Fruit fly (Drosophila melanogaster) whole organism, embryonic: Measurements from ENCODE around the gene Fign.

ENCODE experiments used
- Awh ChIP-seq: fragments of 200-800 bp; sonication (Bioruptor generic); IDR thresholded peaks from 2 replicates; pipeline ENCODE4, ENCODE4 v1.3.6; 2022; ENCODE audit warnings: missing biosample characterization, missing genetic modification characterization
- Blimp-1 ChIP-seq: fragments of 200-800 bp; sonication (Bioruptor generic); optimal IDR thresholded peaks from 3 replicates; lab custom pipeline; 2018; ENCODE audit warnings: missing biosample characterization, missing genetic modification characterization, mild to moderate bottlenecking, moderate library complexity, missing genetic modification reagents
- CG11085 ChIP-seq: fragments of 200-800 bp; sonication (Bioruptor generic); IDR thresholded peaks from 2 replicates; pipeline ENCODE4 v1.3.6; 2022; ENCODE audit warnings: missing biosample characterization, missing genetic modification characterization
- CG15601 ChIP-seq: fragments of 200-800 bp; sonication (Bioruptor generic); optimal IDR thresholded peaks from 3 replicates; lab custom pipeline; 2019; ENCODE audit warnings: missing biosample characterization, mild to moderate bottlenecking, missing genetic modification characterization, moderate library complexity
- CG15696 ChIP-seq: fragments of 200-800 bp; sonication (Bioruptor generic); optimal IDR thresholded peaks from 2 replicates; lab custom pipeline; 2019; ENCODE audit warnings: missing biosample characterization, mild to moderate bottlenecking, missing genetic modification characterization, moderate library complexity
- CG17359 ChIP-seq: fragments of 200-800 bp; sonication (Bioruptor generic); optimal IDR thresholded peaks from 3 replicates; lab custom pipeline; 2018; ENCODE audit warnings: missing biosample characterization, mild to moderate bottlenecking, missing genetic modification characterization, moderate library complexity
- CG17385 ChIP-seq: fragments of 200-800 bp; sonication (Bioruptor generic); optimal IDR thresholded peaks from 3 replicates; lab custom pipeline; 2018; ENCODE audit warnings: missing biosample characterization, mild to moderate bottlenecking, missing genetic modification characterization
- CG17829 ChIP-seq: fragments of 200-800 bp; optimal IDR thresholded peaks from 2 replicates; lab custom pipeline; 2019; ENCODE audit warnings: missing biosample characterization, mild to moderate bottlenecking, missing genetic modification characterization, moderate library complexity
- CG18599 ChIP-seq: fragments of 200-800 bp; sonication (Bioruptor generic); optimal IDR thresholded peaks from 3 replicates; lab custom pipeline; 2017; ENCODE audit warnings: missing biosample characterization, missing genetic modification characterization, mild to moderate bottlenecking, moderate library complexity, missing genetic modification reagents
- CG18764 ChIP-seq: fragments of 200-800 bp; sonication (Bioruptor generic); optimal IDR thresholded peaks from 3 replicates; lab custom pipeline; 2016; ENCODE audit warnings: missing biosample characterization, missing genetic modification characterization
- CG2199 ChIP-seq: fragments of 200-800 bp; sonication (Bioruptor generic); IDR thresholded peaks from 3 replicates; pipeline ENCODE4 v1.3.6; 2022; ENCODE audit warnings: missing biosample characterization, missing genetic modification characterization
- CG31224 ChIP-seq: fragments of 200-800 bp; sonication (Bioruptor generic); IDR thresholded peaks from 2 replicates; pipeline ENCODE4 v1.3.6; 2022; ENCODE audit warnings: missing biosample characterization, missing genetic modification characterization
- CG3407 ChIP-seq: fragments of 200-800 bp; sonication (Bioruptor generic); optimal IDR thresholded peaks from 2 replicates; lab custom pipeline; 2018; ENCODE audit warnings: missing biosample characterization, mild to moderate bottlenecking, missing genetic modification characterization
- CG34224 ChIP-seq: fragments of 200-800 bp; sonication (Bioruptor generic); IDR thresholded peaks from 3 replicates; pipeline ENCODE4 v1.3.6; 2022; ENCODE audit warnings: missing biosample characterization, missing genetic modification characterization; ENCODE audit not compliant: partially characterized antibody
- CG34376 ChIP-seq: fragments of 200-800 bp; sonication (Bioruptor generic); optimal IDR thresholded peaks from 2 replicates; lab custom pipeline; 2018; ENCODE audit warnings: missing biosample characterization, mild to moderate bottlenecking, missing genetic modification characterization
- CG4854 ChIP-seq: fragments of 200-800 bp; sonication (Bioruptor generic); optimal IDR thresholded peaks from 2 replicates; lab custom pipeline; 2016; ENCODE audit warnings: missing biosample characterization, missing genetic modification characterization, inconsistent platforms
- CG6272 ChIP-seq: fragments of 200-800 bp; sonication (Bioruptor generic); IDR thresholded peaks from 2 replicates; pipeline ENCODE4 v1.3.6; 2022; ENCODE audit warnings: missing biosample characterization, missing genetic modification characterization
- CG7372 ChIP-seq: fragments of 200-800 bp; sonication (Bioruptor generic); IDR thresholded peaks from 2 replicates; pipeline ENCODE4 v1.3.6; 2022; ENCODE audit warnings: missing biosample characterization, missing genetic modification characterization
- CG7987 ChIP-seq: fragments of 200-800 bp; sonication (Bioruptor generic); optimal IDR thresholded peaks from 2 replicates; lab custom pipeline; 2018; ENCODE audit warnings: missing biosample characterization, mild to moderate bottlenecking, missing genetic modification characterization, moderate library complexity
- CG9876 ChIP-seq: fragments of 200-800 bp; sonication (Bioruptor generic); optimal IDR thresholded peaks from 2 replicates; lab custom pipeline; 2016; ENCODE audit warnings: missing biosample characterization, missing genetic modification characterization
- CHES-1-like ChIP-seq: fragments of 200-800 bp; sonication (Bioruptor generic); optimal IDR thresholded peaks from 2 replicates; lab custom pipeline; 2016; ENCODE audit warnings: missing biosample characterization, missing genetic modification characterization
- Dip3 ChIP-seq: fragments of 200-800 bp; sonication (Bioruptor generic); optimal IDR thresholded peaks from 3 replicates; lab custom pipeline; 2016; ENCODE audit warnings: missing biosample characterization, missing genetic modification characterization
- Doc3 ChIP-seq: fragments of 200-800 bp; sonication (Bioruptor generic); IDR thresholded peaks from 3 replicates; pipeline ENCODE4 v1.3.6; 2022; ENCODE audit warnings: missing biosample characterization, missing genetic modification characterization; ENCODE audit not compliant: partially characterized antibody
- Ets97D ChIP-seq: fragments of 200-800 bp; sonication (Bioruptor generic); optimal IDR thresholded peaks from 3 replicates; lab custom pipeline; 2016; ENCODE audit warnings: missing biosample characterization, missing genetic modification characterization
- Gsc ChIP-seq: fragments of 200-800 bp; sonication (Bioruptor generic); IDR thresholded peaks from 2 replicates; pipeline ENCODE4 v1.3.6; 2022; ENCODE audit warnings: missing biosample characterization, missing genetic modification characterization
- Hr3 ChIP-seq: fragments of 200-800 bp; sonication (Bioruptor generic); optimal IDR thresholded peaks from 3 replicates; lab custom pipeline; 2016; ENCODE audit warnings: missing biosample characterization, missing genetic modification characterization
- Kr ChIP-seq: fragments of 200-800 bp; sonication (Bioruptor generic); optimal IDR thresholded peaks from 2 replicates; lab custom pipeline; 2017; ENCODE audit warnings: missing biosample characterization, mild to moderate bottlenecking, missing genetic modification characterization
- Sin3A ChIP-seq: fragments of >200 bp; optimal IDR thresholded peaks from 2 replicates; lab custom pipeline; 2018
- Xrp1 ChIP-seq: fragments of 200-800 bp; sonication (Bioruptor generic); IDR thresholded peaks from 2 replicates; pipeline ENCODE4 v1.3.6; 2022; ENCODE audit warnings: missing biosample characterization, missing genetic modification characterization
- caup ChIP-seq: fragments of 200-800 bp; sonication (Bioruptor generic); optimal IDR thresholded peaks from 3 replicates; lab custom pipeline; 2017; ENCODE audit warnings: missing biosample characterization, mild to moderate bottlenecking, missing genetic modification characterization, moderate library complexity; ENCODE audit not compliant: severe bottlenecking
- cg ChIP-seq: fragments of 200-800 bp; sonication (Bioruptor generic); optimal IDR thresholded peaks from 3 replicates; lab custom pipeline; 2019; ENCODE audit warnings: missing biosample characterization, mild to moderate bottlenecking, missing genetic modification characterization, moderate library complexity
- emc ChIP-seq: fragments of 200-800 bp; sonication (Bioruptor generic); optimal IDR thresholded peaks from 2 replicates; lab custom pipeline; 2016; ENCODE audit warnings: missing biosample characterization, missing genetic modification characterization
- eve ChIP-seq, 2 experiments: fragments of >200 bp; optimal IDR thresholded peaks; 2 replicates each; lab custom pipeline; 2017; ENCODE audit warnings: missing biosample characterization in 2 of 2, missing genetic modification characterization in 2 of 2
- gsb ChIP-seq: fragments of 200-800 bp; sonication (Bioruptor generic); IDR thresholded peaks from 2 replicates; pipeline ENCODE4 v1.3.6; 2022; ENCODE audit warnings: missing biosample characterization, missing genetic modification characterization
- inv ChIP-seq: fragments of 200-800 bp; sonication (Bioruptor generic); IDR thresholded peaks from 2 replicates; pipeline ENCODE4 v1.3.6; 2022; ENCODE audit warnings: missing biosample characterization, missing genetic modification characterization; ENCODE audit not compliant: partially characterized antibody
- kay ChIP-seq: fragments of 200-800 bp; sonication (Bioruptor generic); optimal IDR thresholded peaks from 2 replicates; lab custom pipeline; 2016; ENCODE audit warnings: missing biosample characterization, missing genetic modification characterization
- nerfin-2 ChIP-seq: fragments of 200-800 bp; sonication (Bioruptor generic); IDR thresholded peaks from 2 replicates; pipeline ENCODE4 v1.3.6; 2022; ENCODE audit warnings: missing biosample characterization, missing genetic modification characterization; ENCODE audit not compliant: partially characterized antibody
- nom ChIP-seq: fragments of 200-800 bp; sonication (Bioruptor generic); optimal IDR thresholded peaks from 2 replicates; lab custom pipeline; 2017; ENCODE audit warnings: missing biosample characterization, missing genetic modification characterization, mild to moderate bottlenecking, moderate library complexity, missing genetic modification reagents
- pros ChIP-seq: fragments of 200-800 bp; sonication (Bioruptor generic); optimal IDR thresholded peaks from 3 replicates; lab custom pipeline; 2019; ENCODE audit warnings: missing biosample characterization, mild to moderate bottlenecking, missing genetic modification characterization, moderate library complexity
- row ChIP-seq: fragments of 200-800 bp; sonication (Bioruptor generic); IDR thresholded peaks from 3 replicates; pipeline ENCODE4 v1.3.6; 2022; ENCODE audit warnings: missing biosample characterization, missing genetic modification characterization
- sens ChIP-seq: fragments of 200-800 bp; sonication (Bioruptor generic); peaks from one replicate; lab custom pipeline; 2016; ENCODE audit warnings: missing biosample characterization, missing genetic modification characterization
- so ChIP-seq: fragments of 200-800 bp; sonication (Bioruptor generic); IDR thresholded peaks from 3 replicates; pipeline ENCODE4 v1.3.6; 2022; ENCODE audit warnings: missing biosample characterization, missing genetic modification characterization
- twi ChIP-seq: fragments of 200-800 bp; optimal IDR thresholded peaks from 2 replicates; lab custom pipeline; 2019; ENCODE audit warnings: missing biosample characterization, mild to moderate bottlenecking, missing genetic modification characterization, moderate library complexity
- vvl ChIP-seq: fragments of 200-800 bp; sonication (Bioruptor generic); IDR thresholded peaks from 2 replicates; pipeline ENCODE4 v1.3.6; 2022; ENCODE audit warnings: missing biosample characterization, missing genetic modification characterization
- zen ChIP-seq: fragments of 200-800 bp; sonication (Bioruptor generic); optimal IDR thresholded peaks from 3 replicates; lab custom pipeline; 2018; ENCODE audit warnings: missing biosample characterization, mild to moderate bottlenecking, missing genetic modification characterization, moderate library complexity

Fign gene

DNA sequence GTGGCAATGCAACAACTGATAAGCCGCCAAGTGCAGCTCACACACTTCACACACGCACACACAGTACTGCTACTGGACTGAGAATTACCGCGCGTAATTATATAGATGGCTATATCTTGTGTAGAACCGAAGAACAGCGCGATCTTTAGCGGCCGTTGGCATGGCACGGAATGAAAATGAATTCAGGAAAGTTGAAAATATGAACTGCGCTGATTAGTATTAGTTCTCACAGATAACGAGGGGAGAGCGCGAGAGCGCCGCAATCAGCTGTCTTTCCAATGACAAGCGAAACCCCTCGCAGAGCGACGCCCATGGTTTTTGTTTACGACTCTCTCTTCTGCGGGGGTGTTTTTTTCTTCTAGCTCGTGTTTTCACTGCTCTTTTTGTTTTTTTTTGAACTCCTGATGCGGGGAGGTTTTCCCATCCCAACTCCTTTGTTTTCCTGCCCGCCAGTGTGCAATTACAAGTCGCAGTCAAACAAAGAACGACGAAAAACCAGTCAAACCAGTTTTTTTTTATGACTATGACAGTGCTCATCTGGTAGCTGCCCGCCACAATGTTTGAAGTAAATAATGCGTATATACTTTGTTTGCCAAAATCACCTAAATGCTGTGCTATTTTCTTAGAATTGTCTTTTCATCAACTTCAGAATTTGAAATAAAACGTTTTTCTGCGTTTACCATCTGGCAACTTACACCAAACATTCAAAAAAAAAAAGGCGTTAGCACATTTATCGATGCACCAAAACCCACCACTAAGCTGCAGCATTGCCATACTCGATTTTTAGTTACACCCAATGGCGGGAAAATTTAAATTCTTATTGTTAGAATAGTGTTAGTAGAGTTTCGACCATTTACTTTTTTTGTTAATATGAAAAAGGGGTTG, 16.5 kb downstream of the Fign start, which contains the start of gene CG9663 (continued):
- TF ChIP-seq CG17829 (peak; percentile 9), nom (GFP tag; lab: Kevin White, UChicago) (peak; percentile 94), Blimp-1 (GFP tag; lab: Kevin White, UChicago) (peak; percentile 5), CG4854 (GFP tag; lab: Kevin White, UChicago) (no peak)

DNA sequence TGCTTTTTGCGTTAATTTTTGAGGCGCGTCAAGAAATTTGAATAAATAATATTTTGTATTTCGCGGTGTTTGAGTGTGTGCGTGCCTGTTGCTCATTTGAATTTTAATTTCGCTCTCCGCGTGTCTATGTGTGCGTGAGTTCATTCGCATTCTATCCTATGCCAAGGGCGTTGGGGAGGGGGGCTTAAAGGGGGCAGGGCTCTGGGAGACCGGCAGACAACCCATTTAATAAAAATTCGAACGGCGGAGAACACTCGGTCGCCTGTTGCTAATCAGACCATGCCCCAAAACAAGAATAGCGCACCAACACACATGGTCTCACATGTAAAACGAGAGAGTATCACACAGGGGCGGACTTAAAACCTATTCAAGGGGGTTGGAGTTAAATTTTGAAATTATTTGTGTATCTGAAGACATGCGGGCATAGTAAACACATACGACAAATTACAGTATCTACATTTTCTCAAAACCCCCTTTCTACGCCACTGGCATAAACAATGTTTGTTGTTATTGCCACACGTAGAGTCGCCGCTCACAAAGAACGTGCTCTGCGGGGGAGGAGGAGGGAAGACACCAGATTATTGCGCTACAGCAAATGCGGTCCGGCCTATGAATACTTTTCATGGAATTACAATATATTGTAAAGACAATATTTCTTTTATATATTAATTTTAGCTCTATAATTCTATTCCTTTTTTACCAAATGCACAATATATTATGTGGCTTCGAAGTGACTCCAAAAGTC, 17.7 kb downstream of the Fign start:
- peak; percentile 99 for TF ChIP-seq gsb
- TF ChIP-seq Sin3A (lab: Kevin White, UChicago): no peak
- TF ChIP-seq CG6272: peak; percentile 99
- TF ChIP-seq Kr: peak; percentile 94
- TF ChIP-seq CG34224 (GFP tag; lab: Robert Waterston, UW): peak; percentile 38; the same call in 1 of the 3 replicates
- peak; percentile 99 for TF ChIP-seq Hr3
- peak; percentile 99 for TF ChIP-seq CG11085 (GFP tag; lab: Robert Waterston, UW)
- peak; percentile 97 for TF ChIP-seq Gsc (GFP tag; lab: Robert Waterston, UW)
- TF ChIP-seq vvl (GFP tag; lab: Robert Waterston, UW): peak; percentile 100
- TF ChIP-seq Ets97D (GFP tag; lab: Kevin White, UChicago): peak; percentile 97
- TF ChIP-seq nerfin-2: no peak
- TF ChIP-seq CG3407 (GFP tag; lab: Kevin White, UChicago): peak; percentile 99
- TF ChIP-seq emc (GFP tag; lab: Kevin White, UChicago): peak; percentile 99
- peak; percentile 99 for TF ChIP-seq CG7372 (GFP tag; lab: Robert Waterston, UW)
- peak; percentile 99 for TF ChIP-seq Awh (GFP tag; lab: Robert Waterston, UW)
- TF ChIP-seq kay (GFP tag; lab: Kevin White, UChicago): peak; percentile 99
- peak; percentile 100 for TF ChIP-seq Dip3 (GFP tag; lab: Kevin White, UChicago)
- TF ChIP-seq CG17385: peak; percentile 99
- peak; percentile 99 for TF ChIP-seq zen (tag; lab: Kevin White, UChicago)
- peak; percentile 100 for TF ChIP-seq Xrp1 (GFP tag; lab: Robert Waterston, UW)
- TF ChIP-seq row (GFP tag; lab: Robert Waterston, UW): peak; percentile 100
- peak; percentile 100 for TF ChIP-seq caup (GFP tag; lab: Kevin White, UChicago)
- TF ChIP-seq pros (GFP tag; lab: Kevin White, UChicago): peak; percentile 95
- peak; percentile 100 for TF ChIP-seq sens (GFP tag; lab: Kevin White, UChicago)
- TF ChIP-seq CG34376: peak; percentile 100
- TF ChIP-seq cg (GFP tag; lab: Kevin White, UChicago): peak; percentile 81
- TF ChIP-seq CG18764 (GFP tag; lab: Kevin White, UChicago): peak; percentile 99
- TF ChIP-seq CG9876 (GFP tag; lab: Kevin White, UChicago): peak; percentile 100
- TF ChIP-seq CG17359: peak; percentile 100
- TF ChIP-seq eve (GFP tag; optimal IDR thresholded peaks at IDR 0.05; lab: Kevin White, UChicago): peak; percentile 91 to 99
- peak; percentile 100 for TF ChIP-seq CG18599
- TF ChIP-seq twi (tag; lab: Kevin White, UChicago): peak; percentile 100
- no peak for TF ChIP-seq Doc3 (GFP tag; lab: Robert Waterston, UW)
- no peak for TF ChIP-seq inv (GFP tag; lab: Robert Waterston, UW)
- TF ChIP-seq CG2199 (GFP tag; lab: Robert Waterston, UW): peak; percentile 99
- TF ChIP-seq CG15601 (tag; lab: Kevin White, UChicago): peak; percentile 99
- peak; percentile 99 for TF ChIP-seq so
- peak; percentile 100 for TF ChIP-seq CHES-1-like (GFP tag; lab: Kevin White, UChicago)
- peak; percentile 100 for TF ChIP-seq CG15696 (tag; lab: Kevin White, UChicago)
- peak; percentile 98 for TF ChIP-seq CG31224 (GFP tag; lab: Robert Waterston, UW)
- TF ChIP-seq CG7987 (GFP tag; lab: Kevin White, UChicago): peak; percentile 99
